Worm (Caenorhabditis elegans): ENCODE measurements around the gene Y58A7A.2.

Gene Y58A7A.2

ce11 chrV:5040925-5041324 lies 31.1 kb downstream of the Y58A7A.2 start, which contains the start of gene K11D12.8:
Gene K11D12.8 (minus strand): TSS chrV:5041001.
- TF ChIP-seq tbx-8 (GFP tag; optimal IDR thresholded peaks at IDR 0.05) = no peak
- TF ChIP-seq unc-39 (tag; optimal IDR thresholded peaks at IDR 0.05) = no peak
- no peak for TF ChIP-seq elt-3 (tag; optimal IDR thresholded peaks at IDR 0.05)
- TF ChIP-seq ztf-11 (tag; optimal IDR thresholded peaks at IDR 0.05) = no peak
- no peak for TF ChIP-seq nhr-2 (tag; optimal IDR thresholded peaks at IDR 0.05)
- TF ChIP-seq pha-4 (tag; optimal IDR thresholded peaks at IDR 0.05) = no peak

- TF ChIP-seq nhr-237 (tag; optimal IDR thresholded peaks at IDR 0.05) = no peak
- no peak for TF ChIP-seq lin-32 (GFP tag; optimal IDR thresholded peaks at IDR 0.05)
- no peak for TF ChIP-seq blmp-1 (tag; optimal IDR thresholded peaks at IDR 0.05)
These were observed 32.4 kb downstream of the Y58A7A.2 start, which contains the start of gene K11D12.11 for ce11 chrV:5039559-5039958. Gene K11D12.11 (minus strand): TSS chrV:5039600.

ce11 chrV:5038449-5038848 lies 33.5 kb downstream of the Y58A7A.2 start:
- peak; percentile 4 for TF ChIP-seq nhr-2 (tag; optimal IDR thresholded peaks at IDR 0.05)
- TF ChIP-seq mls-2 (tag; optimal IDR thresholded peaks at IDR 0.05) = no peak
- TF ChIP-seq sem-2 (GFP tag; optimal IDR thresholded peaks at IDR 0.05) = no peak
- no peak for TF ChIP-seq ceh-39 (tag; optimal IDR thresholded peaks at IDR 0.05)
- no peak for TF ChIP-seq cnd-1 (tag; optimal IDR thresholded peaks at IDR 0.05)
- no peak for TF ChIP-seq M03D4.4 (tag; optimal IDR thresholded peaks at IDR 0.05)
- no peak for TF ChIP-seq ces-1 (GFP tag; optimal IDR thresholded peaks at IDR 0.05)
- no peak for TF ChIP-seq blmp-1 (tag; optimal IDR thresholded peaks at IDR 0.05)
- TF ChIP-seq elt-1 (tag; optimal IDR thresholded peaks at IDR 0.05; ENCODE audit: borderline replicate concordance, insufficient read depth) = peak; percentile 53
- TF ChIP-seq flh-1 (GFP tag; optimal IDR thresholded peaks at IDR 0.05) = no peak

- TF ChIP-seq mab-5 (tag; optimal IDR thresholded peaks at IDR 0.05) (no peak), nhr-237 (tag; optimal IDR thresholded peaks at IDR 0.05) (no peak)
These were observed 35.6 kb downstream of the Y58A7A.2 start, which contains the start of gene K11D12.7 for ce11 chrV:5036364-5036763. Gene K11D12.7 (minus strand): TSS chrV:5036464.

ce11 chrV:5035058-5035457 lies 36.9 kb downstream of the Y58A7A.2 start, which contains the start of gene K11D12.6:
Gene K11D12.6 (minus strand): TSS chrV:5035158.
- no peak for TF ChIP-seq lin-13 (tag; optimal IDR thresholded peaks at IDR 0.05)
- no peak for TF ChIP-seq ceh-43 (GFP tag; optimal IDR thresholded peaks at IDR 0.05)
- TF ChIP-seq elt-3 (tag; optimal IDR thresholded peaks at IDR 0.05) = no peak
- no peak for TF ChIP-seq pha-4 (tag; optimal IDR thresholded peaks at IDR 0.05)
- no peak for TF ChIP-seq unc-120 (tag; optimal IDR thresholded peaks at IDR 0.05; ENCODE audit: poor library complexity, severe bottlenecking)
- no peak for TF ChIP-seq lin-32 (GFP tag; optimal IDR thresholded peaks at IDR 0.05)
- TF ChIP-seq M03D4.4 (tag; optimal IDR thresholded peaks at IDR 0.05) = no peak
- TF ChIP-seq nhr-28 (tag; optimal IDR thresholded peaks at IDR 0.05) = no peak
- no peak for TF ChIP-seq drap-1 (GFP tag; optimal IDR thresholded peaks at IDR 0.05)
- no peak for TF ChIP-seq ceh-83 (GFP tag; optimal IDR thresholded peaks at IDR 0.05)
- TF ChIP-seq mls-2 (tag; optimal IDR thresholded peaks at IDR 0.05) = no peak
- TF ChIP-seq sptf-1 (tag; optimal IDR thresholded peaks at IDR 0.05) = no peak

ce11 chrV:5033099-5033498 lies 38.9 kb downstream of the Y58A7A.2 start, which contains the start of gene K11D12.13:
Gene K11D12.13 (plus strand): TSS chrV:5033399.
- TF ChIP-seq ceh-39 (tag; optimal IDR thresholded peaks at IDR 0.05) (no peak), sptf-1 (tag; optimal IDR thresholded peaks at IDR 0.05) (no peak), unc-62 (GFP tag; optimal IDR thresholded peaks at IDR 0.05) (no peak), elt-1 (tag; optimal IDR thresholded peaks at IDR 0.05; ENCODE audit: borderline replicate concordance, insufficient read depth) (no peak), lin-13 (tag; optimal IDR thresholded peaks at IDR 0.05) (no peak), ztf-11 (tag; optimal IDR thresholded peaks at IDR 0.05) (no peak), ceh-43 (GFP tag; optimal IDR thresholded peaks at IDR 0.05) (no peak), bed-3 (GFP tag; optimal IDR thresholded peaks at IDR 0.05) (no peak)

ce11 chrV:5032176-5032575 lies 39.8 kb downstream of the Y58A7A.2 start:
- TF ChIP-seq sptf-1 (tag; optimal IDR thresholded peaks at IDR 0.05) (no peak), nhr-2 (tag; optimal IDR thresholded peaks at IDR 0.05) (no peak), zip-8 (tag; optimal IDR thresholded peaks at IDR 0.05) (no peak), hlh-1 (tag; optimal IDR thresholded peaks at IDR 0.05) (peak; percentile 29), lin-32 (GFP tag; optimal IDR thresholded peaks at IDR 0.05) (no peak), elt-3 (tag; optimal IDR thresholded peaks at IDR 0.05) (no peak), unc-62 (GFP tag; optimal IDR thresholded peaks at IDR 0.05) (no peak)

Data from whole organism, mixed stage, embryonic.